Worm (Caenorhabditis elegans): ENCODE data around the gene D2045.7.
"Not testable (repeated sequence)": the region's sequence is repeated elsewhere in the genome, so short reads cannot be mapped to it uniquely, and the experiment has no call there.

D2045.7 gene

DNA sequence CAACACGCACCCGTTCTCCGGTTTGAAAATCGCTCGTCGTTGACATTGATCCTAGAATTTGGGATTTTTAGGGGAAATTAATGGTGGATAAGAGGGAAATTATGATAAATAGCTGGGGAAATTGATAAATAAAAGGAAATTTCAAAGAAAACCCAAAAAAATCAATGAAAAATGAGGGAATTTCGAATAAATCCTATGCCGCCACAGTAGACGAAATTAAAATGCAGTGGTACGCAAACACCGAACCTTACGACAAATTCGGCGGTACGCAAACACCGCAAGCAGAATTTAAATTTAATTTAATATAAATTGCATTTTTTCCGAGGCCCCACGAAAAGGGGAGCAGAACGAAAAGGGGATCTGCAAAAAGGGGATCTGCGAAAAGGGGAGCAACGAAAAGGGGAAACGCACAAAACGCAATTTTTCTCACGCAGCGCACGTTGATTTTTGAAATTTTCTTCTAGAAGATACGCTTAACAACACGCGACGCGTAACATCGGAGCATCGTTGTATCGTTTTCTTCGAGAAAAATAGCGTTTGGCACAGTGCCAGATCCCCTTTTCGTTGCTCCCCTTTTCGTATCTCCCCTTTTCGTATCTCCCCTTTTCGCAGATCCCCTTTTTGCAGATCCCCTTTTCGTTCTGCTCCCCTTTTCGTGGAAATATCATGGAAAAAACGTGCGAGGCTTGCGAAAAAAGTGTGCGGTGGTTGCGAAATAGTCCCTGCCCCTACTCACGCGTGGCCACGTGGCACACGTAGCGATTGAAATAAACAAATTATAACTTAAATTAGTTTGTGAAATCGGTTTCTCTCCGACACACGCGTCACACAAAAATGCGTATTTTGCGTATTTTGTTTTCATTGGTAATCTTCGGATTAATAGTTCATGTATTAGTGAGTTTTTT is 43.1 kb upstream of the D2045.7 start, which contains the start of the genes smrd-1 and enu-3.1 (continued):
- TF ChIP-seq unc-130 (GFP tag; optimal IDR thresholded peaks at IDR 0.05) (peak; percentile 27), lin-35 (GFP tag; optimal IDR thresholded peaks at IDR 0.05) (peak in 1 of 3 experiments; percentile 64), egrh-3 (GFP tag; IDR thresholded peaks at IDR 0.05) (peak; percentile 67), dox-1 (GFP tag; IDR thresholded peaks at IDR 0.05) (peak; percentile 88), pbrm-1 (GFP tag; IDR thresholded peaks at IDR 0.05) (peak; percentile 75; the same call in 1 of the 2 replicates), madf-6 (GFP tag; IDR thresholded peaks at IDR 0.05) (peak; percentile 73), ekl-4 (GFP tag; IDR thresholded peaks at IDR 0.05) (peak; percentile 76), tbp1 (GFP tag; optimal IDR thresholded peaks at IDR 0.05) (peak; percentile 28), rcor-1 (GFP tag; IDR thresholded peaks at IDR 0.05) (peak; percentile 84), zfh-2 (GFP tag; conservative IDR thresholded peaks at IDR 0.05) (peak; percentile 48; the same call in 1 of the 2 replicates), ztf-28 (GFP tag; IDR thresholded peaks at IDR 0.05) (peak; percentile 79; the same call in 1 of the 2 replicates), attf-5 (GFP tag; optimal IDR thresholded peaks at IDR 0.05) (peak; percentile 83), C06A6.2 (GFP tag; conservative IDR thresholded peaks at IDR 0.05) (0 out of 2 replicates have a peak, but pooled peaks have one; percentile 27), Y67H2A.10 (GFP tag; conservative IDR thresholded peaks at IDR 0.05) (peak; percentile 28; the same call in 1 of the 2 replicates), ceh-91 (GFP tag; IDR thresholded peaks at IDR 0.05) (peak; percentile 61), Y95B8A.8 (GFP tag; IDR thresholded peaks at IDR 0.05) (peak; percentile 62; the same call in 1 of the 2 replicates), ceh-40 (GFP tag; IDR thresholded peaks at IDR 0.05) (peak; percentile 47; the same call in 1 of the 2 replicates), madf-8 (GFP tag; conservative IDR thresholded peaks at IDR 0.05) (0 out of 2 replicates have a peak, but pooled peaks have one; percentile 34), lir-1 (GFP tag; conservative IDR thresholded peaks at IDR 0.05) (0 out of 2 replicates have a peak, but pooled peaks have one; percentile 24), mcd-1 (GFP tag; IDR thresholded peaks at IDR 0.05) (peak; percentile 85), let-526 (GFP tag; IDR thresholded peaks at IDR 0.05) (0 out of 2 replicates have a peak, but pooled peaks have one; percentile 10), Y79H2A.3 (GFP tag; conservative IDR thresholded peaks at IDR 0.05) (0 out of 2 replicates have a peak, but pooled peaks have one; percentile 7), nfyb-1 (GFP tag; IDR thresholded peaks at IDR 0.05) (peak; percentile 61; the same call in 1 of the 2 replicates), attf-3 (GFP tag; conservative IDR thresholded peaks at IDR 0.05) (peak; percentile 63; the same call in 1 of the 2 replicates), lin-54 (GFP tag; optimal IDR thresholded peaks at IDR 0.05) (peak; percentile 87)

ce11 chrIII:10438780-10439179 is 40.5 kb upstream of the D2045.7 start, which contains the start of gene H04D03.6:
Gene H04D03.6 (minus strand): TSS chrIII:10438880.
- not testable (repeated sequence) for TF ChIP-seq mes-4 (tag; optimal IDR thresholded peaks at IDR 0.05); cebp-2 (GFP tag; IDR thresholded peaks at IDR 0.05); bed-2 (GFP tag; IDR thresholded peaks at IDR 0.05)

DNA sequence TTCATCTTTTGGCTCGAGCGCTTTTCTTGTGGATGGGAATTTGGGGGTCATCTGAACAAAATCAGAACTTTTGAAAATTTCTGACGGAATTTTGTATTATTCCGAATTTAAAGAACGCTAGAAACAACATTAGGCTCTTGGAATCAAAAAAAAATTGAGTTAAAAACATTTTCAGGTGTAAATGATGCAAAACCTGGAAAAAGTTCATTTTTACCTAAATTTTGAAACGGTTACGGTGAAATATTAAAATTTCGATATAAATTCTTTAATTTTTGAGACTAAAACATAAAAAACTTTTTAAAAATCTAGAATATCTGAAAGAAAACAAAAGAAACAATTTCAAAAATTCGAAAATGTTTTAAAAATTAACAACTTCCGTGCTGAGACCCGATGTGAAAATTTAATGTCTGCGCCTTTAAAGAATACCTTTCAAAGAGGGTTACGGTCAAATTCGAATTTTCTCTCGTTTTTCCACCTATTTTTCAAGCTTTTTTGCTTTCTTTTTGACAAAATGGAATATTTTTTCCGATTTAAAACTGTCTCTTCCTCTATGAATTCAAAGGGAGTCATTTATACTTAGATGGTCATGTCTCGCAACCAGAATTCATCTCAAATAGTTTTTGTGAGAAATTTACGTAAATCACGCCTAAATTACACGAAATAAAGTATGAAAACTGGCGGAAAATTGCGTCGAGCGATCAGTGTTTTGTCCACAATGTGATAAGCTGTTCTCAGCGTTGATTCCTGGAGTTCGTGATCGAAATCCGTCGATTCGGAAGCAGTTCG is 36.7 kb upstream of the D2045.7 start, which contains the start of the genes H04D03.2 and ecps-2:
Gene H04D03.2, minus strand, starts transcription at position 51 of the 786 bp plus-strand sequence.
Gene ecps-2, plus strand, starts transcription at position 736 of the 786 bp plus-strand sequence.
- TF ChIP-seq madf-6 (GFP tag; IDR thresholded peaks at IDR 0.05), result peak; percentile 85
- peak; percentile 25 for TF ChIP-seq efl-1 (GFP tag; optimal IDR thresholded peaks at IDR 0.05)
- TF ChIP-seq unc-62 (GFP tag; optimal IDR thresholded peaks at IDR 0.05), result no peak
- 0 out of 2 replicates have a peak, but pooled peaks have one; percentile 10 for TF ChIP-seq D2030.7 (GFP tag; IDR thresholded peaks at IDR 0.05)
- peak; percentile 56 for TF ChIP-seq lin-54 (GFP tag; optimal IDR thresholded peaks at IDR 0.05)
- peak; percentile 72 for TF ChIP-seq xnd-1 (tag; optimal IDR thresholded peaks at IDR 0.05)
- no peak for TF ChIP-seq dpl-1 (GFP tag; optimal IDR thresholded peaks at IDR 0.05)
- no peak for TF ChIP-seq T26A5.8 (tag; optimal IDR thresholded peaks at IDR 0.05)
- TF ChIP-seq lsl-1 (GFP tag; optimal IDR thresholded peaks at IDR 0.05), result peak; percentile 82
- no peak for TF ChIP-seq K12H6.12 (tag; optimal IDR thresholded peaks at IDR 0.05)
- TF ChIP-seq F33H1.4 (GFP tag; IDR thresholded peaks at IDR 0.05), result peak; percentile 82

Measured in whole organism, young adult.